Fruit fly (Drosophila melanogaster) whole organism, pupa: ENCODE results near the gene THG.

Experiments
- CG10348 ChIP-seq: fragments of 200-800 bp; sonication (Bioruptor generic); IDR thresholded peaks from 2 replicates; pipeline ENCODE4 v1.3.6; 2022; ENCODE audit warnings: missing biosample characterization, missing genetic modification characterization
- CG12605 ChIP-seq: fragments of 200-800 bp; sonication (Bioruptor generic); IDR thresholded peaks from 2 replicates; pipeline ENCODE4 v1.3.6; 2022; ENCODE audit warnings: missing biosample characterization, missing genetic modification characterization
- CG13204 ChIP-seq: fragments of 200-800 bp; sonication (Bioruptor generic); optimal IDR thresholded peaks from 2 replicates; lab custom pipeline; 2018; ENCODE audit warnings: missing biosample characterization, mild to moderate bottlenecking, missing genetic modification characterization, moderate library complexity
- CG14655 ChIP-seq: fragments of 200-800 bp; sonication (Bioruptor generic); optimal IDR thresholded peaks from 3 replicates; lab custom pipeline; 2017; ENCODE audit warnings: mild to moderate bottlenecking, missing biosample characterization, missing genetic modification reagents, missing genetic modification characterization
- CG15710 ChIP-seq: fragments of 200-800 bp; sonication (Bioruptor generic); optimal IDR thresholded peaks from 2 replicates; lab custom pipeline; 2018; ENCODE audit warnings: missing biosample characterization, mild to moderate bottlenecking, missing genetic modification characterization, moderate library complexity
- CG17806 ChIP-seq: fragments of 200-800 bp; sonication (Bioruptor generic); optimal IDR thresholded peaks from 2 replicates; lab custom pipeline; 2018; ENCODE audit warnings: missing biosample characterization, mild to moderate bottlenecking, missing genetic modification characterization, moderate library complexity
- CG32121 ChIP-seq: fragments of 200-800 bp; sonication (Bioruptor generic); IDR thresholded peaks from 2 replicates; pipeline ENCODE4 v1.3.6; 2022; ENCODE audit warnings: missing biosample characterization, missing genetic modification characterization
- CG34367 ChIP-seq: fragments of 200-800 bp; sonication (Bioruptor generic); optimal IDR thresholded peaks from 2 replicates; lab custom pipeline; 2018; ENCODE audit warnings: missing biosample characterization, mild to moderate bottlenecking, missing genetic modification characterization
- CG4496 ChIP-seq: fragments of 200-800 bp; sonication (Bioruptor generic); IDR thresholded peaks from 3 replicates; pipeline ENCODE4 v1.3.6; 2022; ENCODE audit warnings: missing biosample characterization, missing genetic modification characterization
- CG8159 ChIP-seq: fragments of 200-800 bp; sonication (Bioruptor generic); optimal IDR thresholded peaks from 3 replicates; lab custom pipeline; 2018; ENCODE audit warnings: missing biosample characterization, mild to moderate bottlenecking, missing genetic modification characterization, moderate library complexity
- CG8301 ChIP-seq: fragments of 200-800 bp; sonication (Bioruptor generic); optimal IDR thresholded peaks from 2 replicates; lab custom pipeline; 2018; ENCODE audit warnings: missing biosample characterization, mild to moderate bottlenecking, missing genetic modification characterization
- CG9948 ChIP-seq: fragments of 200-800 bp; sonication (Bioruptor generic); optimal IDR thresholded peaks from 2 replicates; lab custom pipeline; 2018; ENCODE audit warnings: missing biosample characterization, mild to moderate bottlenecking, missing genetic modification characterization, moderate library complexity
- D1 ChIP-seq: fragments of 200-800 bp; sonication (Bioruptor generic); optimal IDR thresholded peaks from 2 replicates; lab custom pipeline; 2018; ENCODE audit warnings: missing biosample characterization, mild to moderate bottlenecking, missing genetic modification characterization, moderate library complexity
- EcR ChIP-seq: fragments of 200-800 bp; sonication (Bioruptor generic); optimal IDR thresholded peaks from 3 replicates; lab custom pipeline; 2019; ENCODE audit warnings: missing biosample characterization, missing genetic modification characterization, mild to moderate bottlenecking, moderate library complexity, missing genetic modification reagents
- Ets98B ChIP-seq: fragments of 200-800 bp; sonication (Bioruptor generic); IDR thresholded peaks from 2 replicates; pipeline ENCODE4 v1.3.6; 2022; ENCODE audit warnings: missing biosample characterization, missing genetic modification characterization
- Pif1A ChIP-seq: fragments of 200-800 bp; sonication (Bioruptor generic); optimal IDR thresholded peaks from 3 replicates; lab custom pipeline; 2016; ENCODE audit warnings: missing biosample characterization, missing genetic modification characterization
- Pif1B ChIP-seq: fragments of 200-800 bp; sonication (Bioruptor generic); optimal IDR thresholded peaks from 3 replicates; lab custom pipeline; 2016; ENCODE audit warnings: missing biosample characterization, missing genetic modification characterization
- Snoo ChIP-seq: fragments of 200-800 bp; sonication (Bioruptor generic); optimal IDR thresholded peaks from 3 replicates; lab custom pipeline; 2017; ENCODE audit warnings: missing biosample characterization, mild to moderate bottlenecking, missing genetic modification characterization, inconsistent platforms
- fd96Ca ChIP-seq: fragments of 200-800 bp; sonication (Bioruptor generic); IDR thresholded peaks from 3 replicates; pipeline ENCODE4 v1.3.6; 2022; ENCODE audit warnings: missing biosample characterization, missing genetic modification characterization
- gl ChIP-seq: fragments of 200-800 bp; sonication (Bioruptor generic); optimal IDR thresholded peaks from 2 replicates; lab custom pipeline; 2018; ENCODE audit warnings: missing biosample characterization, mild to moderate bottlenecking, missing genetic modification characterization
- rn ChIP-seq: fragments of 200-800 bp; sonication (Bioruptor generic); IDR thresholded peaks from 2 replicates; pipeline ENCODE4 v1.3.6; 2022; ENCODE audit warnings: missing biosample characterization, missing genetic modification characterization

THG gene

dm6 chr2L:15038339-15039308 lies 29.1 kb upstream of the THG start, which contains the start of gene CIAPIN1:
Gene CIAPIN1, minus strand, starts transcription at chr2L:15038861.
- TF ChIP-seq CG4496 (no peak), EcR (GFP tag; lab: Kevin White, UChicago) (peak; percentile 67)

DNA sequence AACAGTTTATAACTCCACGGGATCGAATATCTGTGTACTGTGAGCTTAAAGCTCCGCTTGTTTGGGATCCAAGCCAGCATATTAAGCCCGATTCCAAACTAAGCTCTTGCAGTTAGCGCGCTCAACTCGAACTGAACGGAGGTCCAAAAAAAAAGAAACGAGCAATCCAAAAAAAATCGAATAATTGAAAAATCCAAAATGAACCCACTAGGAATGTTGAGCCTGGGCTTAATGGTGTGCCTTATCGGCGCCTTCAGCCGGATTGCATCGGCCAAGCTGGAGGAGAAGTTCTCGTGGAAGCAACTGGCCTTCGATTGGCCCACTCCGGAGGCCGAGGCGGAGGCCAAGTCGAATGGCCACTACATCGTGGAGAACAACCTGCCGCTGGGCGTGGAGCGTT lies 25.8 kb upstream of the THG start, which contains the start of gene yellow-c:
Gene yellow-c, plus strand, starts transcription at position 29 of the 400 bp plus-strand sequence.
- TF ChIP-seq CG8301 (tag; lab: Kevin White, UChicago) (no peak), Ets98B (GFP tag; lab: Robert Waterston, UW) (no peak), CG8159 (no peak)
- TF ChIP-seq, all 21 proteins: peak for 0

dm6 chr2L:15031650-15032049 lies 22.1 kb upstream of the THG start, which contains the start of gene CG31832:
Gene CG31832, minus strand, starts transcription at chr2L:15031750.
- TF ChIP-seq gl (tag; lab: Kevin White, UChicago) (no peak), Pif1A (GFP tag; lab: Kevin White, UChicago) (no peak), CG9948 (tag; lab: Kevin White, UChicago) (no peak)
- TF ChIP-seq, all 21 proteins: peak for 0

- TF ChIP-seq D1 (tag; lab: Kevin White, UChicago): no peak
- TF ChIP-seq gl (tag; lab: Kevin White, UChicago): no peak
- TF ChIP-seq Pif1A (GFP tag; lab: Kevin White, UChicago): no peak
- TF ChIP-seq Snoo (tag; lab: Kevin White, UChicago): no peak
- no peak for TF ChIP-seq CG8301 (tag; lab: Kevin White, UChicago)
- no peak for TF ChIP-seq rn (GFP tag; lab: Robert Waterston, UW)
- TF ChIP-seq CG8159: no peak
- no peak for TF ChIP-seq CG17806 (tag; lab: Kevin White, UChicago)
- no peak for TF ChIP-seq CG12605 (GFP tag; lab: Robert Waterston, UW)
- no peak for TF ChIP-seq CG9948 (tag; lab: Kevin White, UChicago)
- no peak for TF ChIP-seq CG32121
- TF ChIP-seq CG34367 (tag; lab: Kevin White, UChicago): no peak
- TF ChIP-seq Pif1B (GFP tag; lab: Kevin White, UChicago): no peak
- no peak for TF ChIP-seq CG13204 (GFP tag; lab: Kevin White, UChicago)
- no peak for TF ChIP-seq CG4496
- no peak for TF ChIP-seq fd96Ca (GFP tag; lab: Robert Waterston, UW)
- TF ChIP-seq CG15710 (tag; lab: Kevin White, UChicago): no peak
- TF ChIP-seq CG14655 (GFP tag; lab: Kevin White, UChicago): no peak
These were observed 17.1 kb upstream of the THG start, which contains the start of gene CG33310 for dm6 chr2L:15026582-15026981. Gene CG33310, plus strand, starts transcription at chr2L:15026882.

DNA sequence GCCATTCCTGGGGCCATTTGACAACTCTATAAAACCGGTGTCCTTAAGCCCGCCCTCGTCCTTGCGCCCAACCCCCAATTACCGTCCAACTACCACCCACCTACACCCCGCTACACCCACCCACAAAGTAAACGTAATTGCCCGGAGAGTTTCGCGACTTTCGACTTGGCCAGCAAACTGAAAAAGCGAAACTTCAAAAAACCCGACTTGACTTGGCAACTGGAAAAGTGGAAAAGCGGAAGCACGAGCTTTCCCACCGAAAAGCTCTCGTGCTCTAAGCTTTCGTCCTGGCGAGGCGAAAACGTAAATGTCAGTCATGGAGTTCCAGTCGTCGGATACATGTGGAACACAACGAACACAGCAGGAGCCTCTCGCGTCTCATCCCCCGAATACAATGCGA lies 6.5 kb upstream of the THG start, which contains the start of gene GABA-B-R1:
Gene GABA-B-R1, plus strand, starts transcription at position 301 of the 400 bp plus-strand sequence.
- TF ChIP-seq CG8159 (no peak), Ets98B (GFP tag; lab: Robert Waterston, UW) (no peak), fd96Ca (GFP tag; lab: Robert Waterston, UW) (no peak), rn (GFP tag; lab: Robert Waterston, UW) (no peak), CG14655 (GFP tag; lab: Kevin White, UChicago) (no peak), CG17806 (tag; lab: Kevin White, UChicago) (no peak), CG9948 (tag; lab: Kevin White, UChicago) (no peak), CG8301 (tag; lab: Kevin White, UChicago) (no peak), CG15710 (tag; lab: Kevin White, UChicago) (no peak), Snoo (tag; lab: Kevin White, UChicago) (no peak), CG10348 (GFP tag; lab: Robert Waterston, UW) (no peak), gl (tag; lab: Kevin White, UChicago) (no peak), Pif1B (GFP tag; lab: Kevin White, UChicago) (no peak)

- no peak for TF ChIP-seq D1 (tag; lab: Kevin White, UChicago)
- no peak for TF ChIP-seq CG13204 (GFP tag; lab: Kevin White, UChicago)
- TF ChIP-seq CG4496: 0 out of 3 replicates have a peak, but pooled peaks have one; percentile 10
- no peak for TF ChIP-seq CG15710 (tag; lab: Kevin White, UChicago)
These were observed 4.0 kb upstream of the THG start for dm6 chr2L:15013523-15013922.

dm6 chr2L:15011779-15012178 lies 2.3 kb upstream of the THG start:
- TF ChIP-seq D1 (tag; lab: Kevin White, UChicago) (no peak), CG8301 (tag; lab: Kevin White, UChicago) (no peak), fd96Ca (GFP tag; lab: Robert Waterston, UW) (no peak), CG8159 (no peak), Pif1A (GFP tag; lab: Kevin White, UChicago) (no peak), CG9948 (tag; lab: Kevin White, UChicago) (no peak), CG12605 (GFP tag; lab: Robert Waterston, UW) (no peak), CG32121 (no peak)
